Fruit fly (Drosophila melanogaster): Measurements from ENCODE around the gene Npc1a.

Gene Npc1a

DNA sequence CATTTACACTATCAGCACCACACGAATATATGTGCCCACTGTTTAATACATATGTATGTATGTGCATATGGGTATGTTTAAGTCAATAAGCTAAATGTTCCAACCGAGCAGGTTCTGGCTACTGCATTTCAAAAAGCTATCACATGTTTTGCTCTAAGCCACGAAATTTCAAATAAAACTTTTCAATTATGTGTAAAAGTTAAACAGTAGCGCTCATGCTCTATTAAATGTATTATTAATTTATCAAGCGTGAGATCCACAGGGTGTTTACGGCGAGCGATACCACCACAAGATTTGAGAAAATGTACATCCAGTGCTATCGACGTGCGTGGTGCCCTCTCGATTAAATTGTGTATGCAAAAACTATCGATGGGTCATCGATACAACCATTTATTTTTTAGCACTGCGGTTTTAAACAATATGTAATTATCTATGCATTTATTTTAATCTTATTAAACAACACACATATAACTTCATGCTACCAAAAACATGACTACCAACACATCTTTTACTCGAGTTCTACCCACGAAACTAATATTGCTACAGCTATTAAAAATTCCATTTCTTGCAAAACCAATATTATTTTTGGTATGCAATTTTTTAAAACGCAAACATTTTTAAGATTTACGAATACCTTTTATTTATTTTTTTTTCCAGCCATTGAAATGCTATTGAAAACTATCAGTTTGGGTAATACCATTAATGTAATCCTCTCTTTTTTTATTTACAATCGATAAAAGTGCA is 39.9 kb upstream of the Npc1a start, which contains the start of gene Pten (continued):
- TF ChIP-seq CG14441 (GFP tag; IDR thresholded peaks at IDR 0.05) (no peak), Ets97D (GFP tag; optimal IDR thresholded peaks at IDR 0.05) (peak; percentile 69), klu (GFP tag; IDR thresholded peaks at IDR 0.05) (no peak), CG31441 (GFP tag; IDR thresholded peaks at IDR 0.05) (no peak), sim (GFP tag; IDR thresholded peaks at IDR 0.05) (no peak), Rx (GFP tag; IDR thresholded peaks at IDR 0.05) (no peak), Dref (GFP tag; IDR thresholded peaks at IDR 0.05) (peak; percentile 97), Sry-β (GFP tag; optimal IDR thresholded peaks at IDR 0.05) (peak; percentile 11), Optix (GFP tag; IDR thresholded peaks at IDR 0.05) (no peak), gcm (GFP tag; optimal IDR thresholded peaks at IDR 0.05) (no peak), CG10462 (GFP tag; optimal IDR thresholded peaks at IDR 0.05) (peak; percentile 60), CG11456 (GFP tag; IDR thresholded peaks at IDR 0.05) (no peak), pita (GFP tag; optimal IDR thresholded peaks at IDR 0.05) (no peak), CG10565 (GFP tag; optimal IDR thresholded peaks at IDR 0.05) (peak; percentile 69), CG10654 (GFP tag; optimal IDR thresholded peaks at IDR 0.05) (peak; percentile 62), Doc2 (GFP tag; IDR thresholded peaks at IDR 0.05) (no peak), CG31388 (GFP tag; optimal IDR thresholded peaks at IDR 0.05) (no peak), CG1529 (GFP tag; optimal IDR thresholded peaks at IDR 0.05) (peak; percentile 5), ara (GFP tag; IDR thresholded peaks at IDR 0.05) (no peak), CG6254 (GFP tag; optimal IDR thresholded peaks at IDR 0.05) (peak; percentile 100), Atf6 (GFP tag; IDR thresholded peaks at IDR 0.05) (peak; percentile 70), CG30431 (GFP tag; optimal IDR thresholded peaks at IDR 0.05) (no peak), Kr (GFP tag; optimal IDR thresholded peaks at IDR 0.05) (no peak), cato (GFP tag; optimal IDR thresholded peaks at IDR 0.05; ENCODE audit: borderline replicate concordance) (peak; percentile 67), dati (GFP tag; IDR thresholded peaks at IDR 0.05) (no peak), CG15514 (GFP tag; optimal IDR thresholded peaks at IDR 0.05) (no peak), CG3065 (GFP tag; optimal IDR thresholded peaks at IDR 0.05) (peak; percentile 7), CG1602 (GFP tag; optimal IDR thresholded peaks at IDR 0.05) (peak; percentile 64), CG7839 (tag; optimal IDR thresholded peaks at IDR 0.05) (no peak), crol (GFP tag; IDR thresholded peaks at IDR 0.05) (no peak), CG8765 (GFP tag; IDR thresholded peaks at IDR 0.05) (no peak), YL-1 (GFP tag; optimal IDR thresholded peaks at IDR 0.05) (peak; percentile 79), vvl (GFP tag; IDR thresholded peaks at IDR 0.05) (peak; percentile 58; the same call in 1 of the 2 replicates), bbx (GFP tag; IDR thresholded peaks at IDR 0.05; ENCODE audit: partially characterized antibody) (peak; percentile 89), CG17361 (GFP tag; IDR thresholded peaks at IDR 0.05) (peak; percentile 89; the same call in 2 of the 3 replicates), CG6689 (GFP tag; IDR thresholded peaks at IDR 0.05) (peak; percentile 75), CG34422 (GFP tag; IDR thresholded peaks at IDR 0.05) (0 out of 3 replicates have a peak, but pooled peaks have one; percentile 19), hkb (optimal IDR thresholded peaks at IDR 0.05) (no peak), hkb (GFP tag; IDR thresholded peaks at IDR 0.05) (peak; percentile 59; the same call in 1 of the 2 replicates), croc (GFP tag; conservative IDR thresholded peaks at IDR 0.05) (peak; percentile 31; the same call in 2 of the 3 replicates), CG1832 (GFP tag; optimal IDR thresholded peaks at IDR 0.05) (no peak), esg (GFP tag; conservative IDR thresholded peaks at IDR 0.05) (0 out of 2 replicates have a peak, but pooled peaks have one; percentile 50), Drgx (GFP tag; IDR thresholded peaks at IDR 0.05) (no peak), lola (GFP tag; optimal IDR thresholded peaks at IDR 0.05) (peak in 1 of 3 experiments; percentile 84), CG1647 (GFP tag; optimal IDR thresholded peaks at IDR 0.05) (peak; percentile 38), Hsf (GFP tag; optimal IDR thresholded peaks at IDR 0.05) (peak; percentile 63), cg (GFP tag; optimal IDR thresholded peaks at IDR 0.05) (peak; percentile 56), sd (tag; optimal IDR thresholded peaks at IDR 0.05) (peak; percentile 4), CG5245 (GFP tag; optimal IDR thresholded peaks at IDR 0.05) (peak; percentile 60), sug (tag; optimal IDR thresholded peaks at IDR 0.05) (peak; percentile 57)
